Worm (Caenorhabditis elegans): ENCODE data around the gene F12D9.2.

ce11 chrX:8674514-8674913 is 27.6 kb upstream of the F12D9.2 start:
- TF ChIP-seq ztf-29 (GFP tag; IDR thresholded peaks at IDR 0.05), result no peak
- TF ChIP-seq T22C8.4 (GFP tag; IDR thresholded peaks at IDR 0.05), result no peak
